Fruit fly (Drosophila melanogaster) whole organism: Measurements from ENCODE around the gene Spps.

ENCODE experiments used
- CG8478 ChIP-seq: fragments of >200 bp; optimal IDR thresholded peaks from 2 replicates; lab custom pipeline; 2018; ENCODE audit warnings: inconsistent platforms
- Dll ChIP-seq: fragments of >200 bp; optimal IDR thresholded peaks from 2 replicates; lab custom pipeline; 2017
- EcR ChIP-seq, 2 experiments: fragments of >200 bp; optimal IDR thresholded peaks; 2 replicates each; lab custom pipeline; 2017; ENCODE audit warnings: missing biosample characterization in 2 of 2, missing genetic modification characterization in 2 of 2, missing genetic modification reagents in 2 of 2
- pan ChIP-seq: fragments of >200 bp; optimal IDR thresholded peaks from 2 replicates; lab custom pipeline; 2017
- psq ChIP-seq: fragments of >200 bp; optimal IDR thresholded peaks from 2 replicates; lab custom pipeline; 2017
- usp ChIP-seq: fragments of >200 bp; optimal IDR thresholded peaks from 2 replicates; lab custom pipeline; 2017; ENCODE audit warnings: missing biosample characterization, missing genetic modification characterization, mixed read lengths

Gene Spps

DNA sequence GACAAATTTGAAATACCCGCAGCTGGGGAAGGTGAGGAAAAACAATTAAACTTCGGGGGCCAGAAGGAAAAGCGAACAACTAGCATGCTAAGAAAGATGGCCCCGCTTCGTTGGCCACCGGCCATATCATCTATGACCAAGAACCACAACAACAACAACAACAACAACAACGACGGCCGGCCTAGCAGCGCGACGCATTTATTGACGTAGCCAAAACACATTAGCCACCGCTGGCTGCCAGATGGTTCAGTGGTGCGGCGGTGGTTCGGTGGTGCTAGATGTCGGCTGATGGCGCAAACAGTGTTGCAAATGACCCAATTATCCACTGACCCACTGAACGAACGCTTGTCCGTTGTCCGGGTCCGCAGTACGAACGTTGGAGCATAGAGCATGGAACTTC, 13.1 kb downstream of the Spps start:
- no peak for TF ChIP-seq CG8478 (lab: Kevin White, UChicago)
- no peak for TF ChIP-seq usp
- no peak for TF ChIP-seq psq (lab: Kevin White, UChicago)
- no peak for TF ChIP-seq Dll (lab: Kevin White, UChicago)
- no peak for TF ChIP-seq EcR (GFP tag; optimal IDR thresholded peaks at IDR 0.05; lab: Kevin White, UChicago)
- TF ChIP-seq pan: no peak

dm6 chr3R:24206341-24207114, 20.2 kb downstream of the Spps start:
- TF ChIP-seq usp (no peak), CG8478 (lab: Kevin White, UChicago) (no peak), psq (lab: Kevin White, UChicago) (no peak), EcR (GFP tag; optimal IDR thresholded peaks at IDR 0.05; lab: Kevin White, UChicago) (no peak), Dll (lab: Kevin White, UChicago) (no peak), pan (no peak)

DNA sequence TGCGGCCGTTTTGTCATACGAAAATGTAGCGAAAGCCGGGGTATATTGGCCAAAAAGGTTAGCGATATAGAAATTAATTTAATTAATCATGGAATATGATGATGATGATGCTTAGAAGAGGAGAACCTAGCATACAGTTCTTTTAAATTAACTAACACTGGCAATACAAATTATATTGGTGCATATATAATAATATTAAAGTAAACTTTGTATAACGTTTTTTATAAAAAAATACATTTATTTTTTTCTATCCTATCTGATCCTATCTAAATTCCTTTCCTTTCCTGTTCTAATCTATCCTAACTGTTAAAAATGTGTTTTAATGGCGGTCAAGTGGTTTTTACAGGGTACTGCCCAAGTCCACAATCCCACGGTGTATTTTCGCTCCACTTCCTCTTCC, 20.8 kb downstream of the Spps start:
- peak; percentile 90 for TF ChIP-seq pan
- TF ChIP-seq usp: no peak

- TF ChIP-seq Dll (lab: Kevin White, UChicago) (peak; percentile 38), psq (lab: Kevin White, UChicago) (no peak), usp (no peak)
Measured at dm6 chr3R:24205234-24205894, 21.4 kb downstream of the Spps start.

DNA sequence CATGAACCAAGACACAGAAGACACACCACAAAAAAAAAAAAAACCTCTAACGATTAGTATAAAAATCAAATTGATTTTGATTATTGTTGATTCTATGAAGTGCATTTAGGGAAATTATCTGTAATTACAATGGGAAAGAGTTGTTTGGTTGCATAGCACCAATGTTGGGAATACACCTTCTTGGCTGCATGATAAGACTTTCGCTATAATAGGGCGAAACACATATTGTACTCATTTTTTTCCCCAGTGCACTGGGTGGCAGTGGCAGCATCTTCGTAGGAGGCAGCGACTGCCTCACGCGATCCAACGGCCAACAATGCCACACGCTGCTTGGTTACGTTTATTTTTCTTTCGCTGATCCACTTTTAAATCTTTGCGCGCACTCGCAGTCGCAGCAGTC, 22.7 kb downstream of the Spps start:
- TF ChIP-seq Dll (lab: Kevin White, UChicago) (no peak), usp (no peak), psq (lab: Kevin White, UChicago) (no peak), EcR (GFP tag; optimal IDR thresholded peaks at IDR 0.05; lab: Kevin White, UChicago) (no peak), pan (no peak), CG8478 (lab: Kevin White, UChicago) (no peak)

- no peak for TF ChIP-seq Dll (lab: Kevin White, UChicago)
- no peak for TF ChIP-seq EcR (GFP tag; optimal IDR thresholded peaks at IDR 0.05; lab: Kevin White, UChicago)
- TF ChIP-seq pan: no peak
- TF ChIP-seq usp: no peak
- TF ChIP-seq CG8478 (lab: Kevin White, UChicago): no peak
- TF ChIP-seq psq (lab: Kevin White, UChicago): no peak
Measured at dm6 chr3R:24203426-24203825, 23.3 kb downstream of the Spps start.

DNA sequence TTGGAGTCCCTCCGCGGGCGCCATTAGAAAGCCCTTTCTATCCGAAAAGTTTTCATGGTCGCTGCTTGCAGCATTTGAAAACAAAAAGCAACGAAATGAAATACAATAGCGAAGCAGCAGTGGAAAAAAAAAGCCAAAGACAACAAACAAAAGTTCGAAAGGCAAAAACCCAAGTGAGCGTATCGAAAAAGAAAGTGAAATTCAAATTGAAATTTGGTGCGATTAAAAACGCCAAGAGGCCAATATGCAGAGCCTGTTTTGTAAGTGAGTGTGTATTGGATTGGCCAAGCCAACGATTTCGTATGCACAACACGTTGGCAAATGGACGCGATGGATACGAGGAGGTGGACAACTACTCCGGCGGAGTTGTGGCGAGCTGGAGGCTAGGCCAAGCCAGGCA, 24.0 kb downstream of the Spps start:
- no peak for TF ChIP-seq Dll (lab: Kevin White, UChicago)
- TF ChIP-seq CG8478 (lab: Kevin White, UChicago): no peak
- TF ChIP-seq EcR (GFP tag; optimal IDR thresholded peaks at IDR 0.05; lab: Kevin White, UChicago): no peak
- no peak for TF ChIP-seq psq (lab: Kevin White, UChicago)
- TF ChIP-seq pan: no peak
- no peak for TF ChIP-seq usp

dm6 chr3R:24193373-24193879, 33.3 kb downstream of the Spps start, which contains the start of the genes SMC6 and CG6204:
TSS of gene SMC6 (minus strand) at chr3R:24193423.
TSS of gene CG6204 (plus strand) at chr3R:24193832.
- TF ChIP-seq usp (no peak), EcR (GFP tag; optimal IDR thresholded peaks at IDR 0.05; lab: Kevin White, UChicago) (no peak), psq (lab: Kevin White, UChicago) (no peak), pan (no peak), CG8478 (lab: Kevin White, UChicago) (no peak)

dm6 chr3R:24188619-24189018, 38.1 kb downstream of the Spps start, which contains the start of gene CG5515:
TSS of gene CG5515 (minus strand) at chr3R:24188896.
- TF ChIP-seq CG8478 (lab: Kevin White, UChicago) (no peak), EcR (GFP tag; optimal IDR thresholded peaks at IDR 0.05; lab: Kevin White, UChicago) (no peak), psq (lab: Kevin White, UChicago) (no peak), pan (no peak), usp (no peak), Dll (lab: Kevin White, UChicago) (no peak)

- TF ChIP-seq Dll (lab: Kevin White, UChicago) (no peak), EcR (GFP tag; optimal IDR thresholded peaks at IDR 0.05; lab: Kevin White, UChicago) (no peak), pan (no peak), CG8478 (lab: Kevin White, UChicago) (no peak), psq (lab: Kevin White, UChicago) (no peak), usp (no peak)
Measured at dm6 chr3R:24186188-24186587, 40.5 kb downstream of the Spps start, which contains the start of gene mora. TSS of gene mora (plus strand) at chr3R:24186359.
